Worm (Caenorhabditis elegans) whole organism, early embryonic: ENCODE data around the gene F55A4.13.

Experiments used
- B0310.2 ChIP-seq: sonication (generic microtip); optimal IDR thresholded peaks from 2 replicates; lab custom pipeline; 2016; ENCODE audit warnings: mild to moderate bottlenecking, missing genetic modification characterization, missing compliant biosample characterization
- F13C5.2 ChIP-seq: sonication (generic microtip); optimal IDR thresholded peaks from 2 replicates; lab custom pipeline; 2017; ENCODE audit warnings: mild to moderate bottlenecking, missing genetic modification characterization, inconsistent platforms, missing compliant biosample characterization
- aly-1 ChIP-seq: sonication (generic microtip); optimal IDR thresholded peaks from 2 replicates; lab custom pipeline; 2016; ENCODE audit warnings: missing genetic modification characterization, missing compliant biosample characterization
- ama-1 ChIP-seq: fragments of 150-350 bp; optimal IDR thresholded peaks from 2 replicates; lab custom pipeline; 2014
- ceh-13 ChIP-seq: fragments of 200-800 bp; sonication (Bioruptor generic); optimal IDR thresholded peaks from 2 replicates; lab custom pipeline; 2018; ENCODE audit warnings: mild to moderate bottlenecking, missing genetic modification characterization, missing compliant biosample characterization
- ceh-36 ChIP-seq: sonication (generic microtip); optimal IDR thresholded peaks from 2 replicates; lab custom pipeline; 2016; ENCODE audit warnings: missing genetic modification characterization, inconsistent platforms, missing compliant biosample characterization
- ets-7 ChIP-seq: sonication (generic microtip); optimal IDR thresholded peaks from 2 replicates; lab custom pipeline; 2016; ENCODE audit warnings: missing genotype, missing genetic modification characterization, missing compliant biosample characterization
- flt-1 ChIP-seq: fragments of 200-800 bp; sonication (Bioruptor generic); IDR thresholded peaks from 2 replicates; pipeline ENCODE4 v1.3.6; 2022; ENCODE audit warnings: missing genetic modification characterization, missing compliant biosample characterization
- hmbx-1 ChIP-seq: sonication (generic microtip); optimal IDR thresholded peaks from 2 replicates; lab custom pipeline; 2016; ENCODE audit warnings: mild to moderate bottlenecking, missing genetic modification characterization, missing compliant biosample characterization
- hmg-4 ChIP-seq: fragments of 200-800 bp; sonication (Bioruptor generic); optimal IDR thresholded peaks from 2 replicates; lab custom pipeline; 2018; ENCODE audit warnings: mild to moderate bottlenecking, missing genetic modification characterization, missing compliant biosample characterization
- hnd-1 ChIP-seq: sonication (generic microtip); optimal IDR thresholded peaks from 2 replicates; lab custom pipeline; 2016; ENCODE audit warnings: missing genetic modification characterization, missing compliant biosample characterization
- pes-1 ChIP-seq: fragments of 200-800 bp; sonication (Bioruptor generic); IDR thresholded peaks from 2 replicates; pipeline ENCODE4 v1.3.6; 2022; ENCODE audit warnings: missing genetic modification reagents, missing genetic modification characterization, missing compliant biosample characterization
- scrt-1 ChIP-seq: fragments of 200-800 bp; sonication (Bioruptor generic); IDR thresholded peaks from 2 replicates; pipeline ENCODE4 v1.3.6; 2022; ENCODE audit warnings: missing genetic modification characterization, missing compliant biosample characterization
- sea-1 ChIP-seq: fragments of 200-800 bp; sonication (Bioruptor generic); conservative IDR thresholded peaks from 2 replicates; pipeline ENCODE4 v1.3.6; 2022; ENCODE audit warnings: missing genetic modification characterization, missing compliant biosample characterization
- tbx-11 ChIP-seq: fragments of 200-800 bp; sonication (Bioruptor generic); IDR thresholded peaks from 2 replicates; pipeline ENCODE4 v1.3.6; 2022; ENCODE audit warnings: missing genetic modification characterization, missing compliant biosample characterization
- tbx-37 ChIP-seq: fragments of 200-800 bp; sonication (Bioruptor generic); conservative IDR thresholded peaks from 2 replicates; pipeline ENCODE4 v1.3.6; 2022; ENCODE audit warnings: missing genetic modification reagents, missing genetic modification characterization, missing compliant biosample characterization
- tra-4 ChIP-seq: sonication (generic microtip); optimal IDR thresholded peaks from 2 replicates; lab custom pipeline; 2017; ENCODE audit warnings: missing genetic modification characterization, missing compliant biosample characterization

F55A4.13 gene

DNA sequence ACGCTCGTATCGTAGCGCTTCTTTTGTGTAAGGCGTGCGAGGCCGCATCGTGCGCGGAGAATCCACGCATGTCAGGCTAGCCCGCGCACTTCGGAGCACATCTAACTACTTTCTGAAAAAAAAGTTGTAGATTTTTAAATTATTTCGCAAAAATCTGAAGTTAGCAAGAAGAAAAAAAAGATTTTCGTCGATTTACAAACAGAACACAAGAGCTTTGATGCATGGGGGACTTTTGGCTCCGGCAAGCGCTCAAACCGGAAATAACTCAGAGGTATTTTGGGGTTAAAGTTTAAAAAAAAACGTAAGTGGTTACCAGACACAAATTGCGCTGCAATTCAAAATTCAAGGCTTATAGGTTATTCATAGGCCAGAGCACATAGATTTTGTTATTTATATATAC lies at the start of gene F55A4.13, which contains the start of gene nlf-1:
TSS of gene F55A4.13 (minus strand) at position 101 of the 400 bp plus-strand sequence.
TSS of gene nlf-1 (minus strand) at position 112 of the 400 bp plus-strand sequence.
- no peak for TF ChIP-seq pes-1 (GFP tag; lab: Robert Waterston, UW)
- no peak for TF ChIP-seq flt-1
- TF ChIP-seq tbx-37, result no peak
- no peak for TF ChIP-seq ceh-13 (GFP tag; lab: Kevin White, UChicago)
- TF ChIP-seq sea-1 (GFP tag; lab: Robert Waterston, UW), result no peak
- no peak for TF ChIP-seq hmg-4 (GFP tag; lab: Kevin White, UChicago)
- TF ChIP-seq tbx-11 (GFP tag; lab: Robert Waterston, UW), result no peak
- TF ChIP-seq B0310.2 (tag; lab: Kevin White, UChicago), result no peak
- TF ChIP-seq ceh-36 (tag; lab: Kevin White, UChicago), result no peak
- no peak for TF ChIP-seq ets-7 (tag; lab: Kevin White, UChicago)
- TF ChIP-seq hnd-1 (tag; lab: Kevin White, UChicago), result no peak
- TF ChIP-seq scrt-1 (GFP tag; lab: Robert Waterston, UW), result no peak
- TF ChIP-seq hmbx-1 (tag; lab: Kevin White, UChicago), result no peak
- no peak for TF ChIP-seq aly-1
- no peak for TF ChIP-seq F13C5.2 (tag; lab: Kevin White, UChicago)
- TF ChIP-seq ama-1 (lab: Kevin White, UChicago), result no peak
- TF ChIP-seq tra-4 (tag; lab: Kevin White, UChicago), result no peak

DNA sequence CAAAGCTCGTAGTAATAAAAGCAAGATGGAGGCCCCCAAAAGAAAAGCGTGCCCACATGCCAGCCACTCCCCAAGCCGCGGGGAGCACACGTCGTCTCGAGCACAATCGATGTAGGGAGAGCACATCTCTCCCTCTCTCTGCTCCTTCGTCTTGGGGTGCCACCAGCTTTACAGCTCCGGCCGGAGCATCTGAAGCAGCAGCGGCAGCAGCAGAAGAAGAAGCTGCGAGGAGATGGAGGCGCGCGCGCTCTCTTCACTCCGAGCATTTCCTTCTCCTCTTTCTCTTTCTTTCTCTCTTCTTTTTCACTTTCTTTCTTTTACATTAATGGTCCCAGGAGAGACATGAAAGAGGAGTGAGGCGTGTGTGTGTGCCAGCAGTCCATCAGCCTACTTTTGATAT lies 46.7 kb upstream of the F55A4.13 start:
- TF ChIP-seq F13C5.2 (tag; lab: Kevin White, UChicago) (peak; percentile 45), hnd-1 (tag; lab: Kevin White, UChicago) (no peak), hmg-4 (GFP tag; lab: Kevin White, UChicago) (peak; percentile 40)

DNA sequence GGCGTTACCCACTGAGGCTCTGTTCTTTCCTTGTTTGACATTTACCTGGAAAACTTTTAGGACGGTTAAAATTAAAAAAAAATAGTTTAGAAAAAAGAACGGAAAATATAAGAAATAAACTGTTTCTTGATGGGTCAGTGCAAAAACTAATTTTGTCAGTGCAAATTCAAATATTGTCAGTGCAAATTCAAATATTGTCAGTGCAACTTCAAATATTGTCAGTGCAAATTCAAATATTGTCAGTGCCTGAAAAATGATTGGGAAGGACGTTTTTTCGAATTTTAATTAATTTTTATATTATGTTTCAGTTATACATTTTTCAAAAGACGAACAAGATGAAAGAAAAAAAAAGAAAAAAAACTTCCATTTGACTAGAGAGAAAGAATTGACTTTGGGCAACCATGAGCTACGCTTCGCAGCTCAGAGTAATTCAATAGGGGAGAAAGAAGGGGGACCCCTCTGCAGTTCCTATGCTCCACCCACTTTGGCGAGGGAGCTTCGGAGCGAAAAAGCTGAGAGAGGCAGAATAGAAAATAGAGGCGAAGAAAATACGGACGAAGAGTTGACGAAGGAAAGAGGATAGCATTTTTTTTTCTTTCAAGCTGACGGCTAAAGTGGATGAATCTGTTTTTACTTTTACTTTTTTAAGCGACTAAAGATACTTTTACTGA lies 45.2 kb upstream of the F55A4.13 start, which contains the start of gene unc-1:
TSS of gene unc-1 (minus strand) at position 51 of the 671 bp plus-strand sequence.
- no peak for TF ChIP-seq tbx-37
- no peak for TF ChIP-seq hnd-1 (tag; lab: Kevin White, UChicago)
- 0 out of 2 replicates have a peak, but pooled peaks have one; percentile 20 for TF ChIP-seq scrt-1 (GFP tag; lab: Robert Waterston, UW)
- TF ChIP-seq sea-1 (GFP tag; lab: Robert Waterston, UW), result no peak

DNA sequence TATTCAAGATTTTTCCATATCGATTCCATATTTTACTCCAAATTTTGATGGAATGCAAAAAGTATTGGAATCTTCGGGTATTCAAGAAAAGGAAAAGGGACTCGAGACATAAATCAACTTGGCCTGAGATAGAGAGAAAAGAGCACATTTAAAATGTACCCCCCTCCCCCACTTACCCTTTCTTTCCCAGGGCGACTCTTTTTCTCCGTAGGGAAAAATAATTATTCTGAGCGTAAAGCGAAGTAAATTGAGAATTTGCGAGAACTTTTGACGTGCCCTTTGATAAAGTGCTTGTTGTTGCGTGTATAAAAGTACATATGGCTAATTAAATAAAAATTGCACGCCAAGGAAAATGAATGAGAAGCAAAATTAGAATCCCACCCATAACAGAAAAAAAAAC lies 43.3 kb upstream of the F55A4.13 start:
- TF ChIP-seq hmg-4 (GFP tag; lab: Kevin White, UChicago), result no peak
- TF ChIP-seq ets-7 (tag; lab: Kevin White, UChicago), result no peak
- TF ChIP-seq B0310.2 (tag; lab: Kevin White, UChicago), result no peak
- TF ChIP-seq tbx-11 (GFP tag; lab: Robert Waterston, UW), result no peak
- TF ChIP-seq aly-1, result no peak
- no peak for TF ChIP-seq F13C5.2 (tag; lab: Kevin White, UChicago)
- TF ChIP-seq flt-1, result no peak
- no peak for TF ChIP-seq tra-4 (tag; lab: Kevin White, UChicago)
- TF ChIP-seq pes-1 (GFP tag; lab: Robert Waterston, UW), result no peak
- no peak for TF ChIP-seq ama-1 (lab: Kevin White, UChicago)
- TF ChIP-seq sea-1 (GFP tag; lab: Robert Waterston, UW), result no peak
- TF ChIP-seq hnd-1 (tag; lab: Kevin White, UChicago), result no peak
- no peak for TF ChIP-seq tbx-37
- TF ChIP-seq scrt-1 (GFP tag; lab: Robert Waterston, UW), result no peak
- TF ChIP-seq hmbx-1 (tag; lab: Kevin White, UChicago), result no peak
- TF ChIP-seq ceh-13 (GFP tag; lab: Kevin White, UChicago), result no peak
- no peak for TF ChIP-seq ceh-36 (tag; lab: Kevin White, UChicago)

DNA sequence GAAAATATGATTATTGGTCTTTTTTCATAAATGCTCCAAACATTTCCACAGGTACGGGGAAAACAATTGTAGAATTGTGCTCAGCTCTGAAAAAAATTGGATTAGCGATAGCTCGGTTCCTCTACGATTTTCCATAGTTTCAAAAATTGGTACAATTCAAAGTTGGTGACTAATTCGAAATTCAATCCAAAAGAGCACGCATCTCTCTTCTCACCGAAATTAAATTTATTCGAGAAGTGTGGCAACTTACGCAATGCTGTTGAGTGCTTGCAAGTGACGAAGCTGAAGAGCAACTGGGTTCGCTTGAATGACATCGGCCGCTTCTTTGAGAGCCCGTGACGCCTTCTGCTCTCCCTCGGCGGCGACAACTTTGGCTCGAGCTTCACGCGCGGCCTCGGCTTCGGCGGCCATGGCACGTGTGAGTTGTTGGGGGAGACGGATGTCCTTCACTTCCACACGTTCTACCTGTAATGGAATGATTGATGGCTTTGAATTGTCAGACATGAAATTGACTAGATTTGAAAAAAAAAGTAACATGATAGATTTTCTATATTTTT lies 40.5 kb upstream of the F55A4.13 start:
- TF ChIP-seq aly-1, result no peak
- TF ChIP-seq F13C5.2 (tag; lab: Kevin White, UChicago), result no peak
- no peak for TF ChIP-seq hnd-1 (tag; lab: Kevin White, UChicago)
- no peak for TF ChIP-seq hmg-4 (GFP tag; lab: Kevin White, UChicago)
- no peak for TF ChIP-seq ceh-36 (tag; lab: Kevin White, UChicago)
- TF ChIP-seq ama-1 (lab: Kevin White, UChicago), result no peak
- TF ChIP-seq tbx-11 (GFP tag; lab: Robert Waterston, UW), result no peak
- TF ChIP-seq ceh-13 (GFP tag; lab: Kevin White, UChicago), result no peak
- TF ChIP-seq pes-1 (GFP tag; lab: Robert Waterston, UW), result no peak
- no peak for TF ChIP-seq scrt-1 (GFP tag; lab: Robert Waterston, UW)
- TF ChIP-seq hmbx-1 (tag; lab: Kevin White, UChicago), result no peak
- no peak for TF ChIP-seq flt-1
- TF ChIP-seq tbx-37, result no peak
- no peak for TF ChIP-seq sea-1 (GFP tag; lab: Robert Waterston, UW)
- no peak for TF ChIP-seq ets-7 (tag; lab: Kevin White, UChicago)
- no peak for TF ChIP-seq B0310.2 (tag; lab: Kevin White, UChicago)
- no peak for TF ChIP-seq tra-4 (tag; lab: Kevin White, UChicago)

DNA sequence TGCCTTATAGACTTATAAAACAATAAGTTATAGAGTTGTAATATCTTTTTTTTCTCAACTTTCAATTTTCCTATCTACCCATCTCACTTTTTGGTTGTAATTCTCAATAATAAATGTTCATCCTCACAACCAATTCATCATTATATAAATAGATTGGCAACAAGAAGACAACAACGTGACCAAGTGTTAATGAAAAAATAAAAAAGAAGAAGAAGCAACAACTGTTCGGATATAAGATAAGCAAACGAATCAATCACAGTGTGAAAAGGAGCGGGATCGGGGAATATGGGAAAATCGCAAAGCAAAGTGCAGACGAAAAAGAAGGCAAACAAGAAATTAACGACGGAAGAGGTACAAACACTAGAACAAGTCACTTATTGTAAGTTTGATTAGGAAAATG lies 36.6 kb upstream of the F55A4.13 start, which contains the start of gene ncs-3:
TSS of gene ncs-3 (plus strand) at position 153 of the 400 bp plus-strand sequence.
- TF ChIP-seq ama-1 (lab: Kevin White, UChicago), result no peak
- TF ChIP-seq tra-4 (tag; lab: Kevin White, UChicago), result no peak
- no peak for TF ChIP-seq aly-1
- no peak for TF ChIP-seq flt-1

DNA sequence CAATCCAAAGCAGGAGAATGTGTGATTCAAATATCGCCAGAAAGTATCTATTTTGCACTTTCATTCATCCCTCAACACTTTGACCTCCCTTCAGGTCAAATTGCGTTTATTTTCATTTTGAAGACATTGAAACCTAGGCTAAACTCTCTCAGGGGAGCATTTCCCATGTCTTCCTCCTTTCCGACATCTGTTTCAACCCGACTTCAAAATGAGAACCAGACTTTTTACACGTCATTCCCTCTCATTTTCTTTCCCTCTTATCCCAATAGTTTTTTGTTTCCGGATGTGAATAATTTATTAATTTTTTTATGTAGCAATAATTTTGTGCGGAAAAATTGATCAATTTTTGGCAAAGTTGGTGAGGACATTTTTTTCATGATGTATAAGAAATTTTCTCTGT lies 35.6 kb upstream of the F55A4.13 start:
- no peak for TF ChIP-seq tra-4 (tag; lab: Kevin White, UChicago)
- TF ChIP-seq sea-1 (GFP tag; lab: Robert Waterston, UW), result no peak
- TF ChIP-seq hmg-4 (GFP tag; lab: Kevin White, UChicago), result no peak
- TF ChIP-seq B0310.2 (tag; lab: Kevin White, UChicago), result no peak
- no peak for TF ChIP-seq tbx-37
- no peak for TF ChIP-seq ama-1 (lab: Kevin White, UChicago)
- TF ChIP-seq tbx-11 (GFP tag; lab: Robert Waterston, UW), result no peak
- TF ChIP-seq scrt-1 (GFP tag; lab: Robert Waterston, UW), result no peak
- TF ChIP-seq F13C5.2 (tag; lab: Kevin White, UChicago), result no peak
